Worm (Caenorhabditis elegans) whole organism, mixed stage, embryonic: Measurements from ENCODE around the gene F59G1.4.

Experiments
- M03D4.4 ChIP-seq: sonication (generic microtip); optimal IDR thresholded peaks from 2 replicates; lab custom pipeline; 2017; ENCODE audit warnings: mild to moderate bottlenecking, missing genetic modification characterization, missing compliant biosample characterization
- bed-3 ChIP-seq: fragments of 200-800 bp; sonication (Bioruptor generic); optimal IDR thresholded peaks from 3 replicates; lab custom pipeline; 2018; ENCODE audit warnings: mild to moderate bottlenecking, missing genetic modification characterization, moderate library complexity, missing compliant biosample characterization
- blmp-1 ChIP-seq: fragments of 150-350 bp; optimal IDR thresholded peaks from 2 replicates; lab custom pipeline; 2014; ENCODE audit warnings: missing biosample characterization, missing genetic modification characterization
- ceh-39 ChIP-seq: fragments of 150-350 bp; optimal IDR thresholded peaks from 2 replicates; lab custom pipeline; 2014; ENCODE audit warnings: missing biosample characterization, missing genetic modification characterization
- ceh-43 ChIP-seq: fragments of 200-800 bp; sonication (Bioruptor generic); optimal IDR thresholded peaks from 2 replicates; lab custom pipeline; 2018; ENCODE audit warnings: mild to moderate bottlenecking, missing genetic modification characterization, moderate library complexity, missing compliant biosample characterization
- ceh-83 ChIP-seq: fragments of 200-800 bp; sonication (Bioruptor generic); optimal IDR thresholded peaks from 2 replicates; lab custom pipeline; 2018; ENCODE audit warnings: mild to moderate bottlenecking, missing genetic modification characterization, missing compliant biosample characterization
- ces-1 ChIP-seq: fragments of 150-350 bp; optimal IDR thresholded peaks from 2 replicates; lab custom pipeline; 2014; ENCODE audit warnings: missing biosample characterization, missing genetic modification reagents, missing genetic modification characterization
- cnd-1 ChIP-seq: fragments of 200-800 bp; sonication (Bioruptor generic); optimal IDR thresholded peaks from 2 replicates; lab custom pipeline; 2018; ENCODE audit warnings: mild to moderate bottlenecking, missing genetic modification characterization, missing compliant biosample characterization
- drap-1 ChIP-seq: fragments of 200-800 bp; sonication (Bioruptor generic); optimal IDR thresholded peaks from 3 replicates; lab custom pipeline; 2018; ENCODE audit warnings: mild to moderate bottlenecking, missing genetic modification characterization, missing compliant biosample characterization
- elt-1 ChIP-seq: sonication (generic microtip); optimal IDR thresholded peaks from 2 replicates; lab custom pipeline; 2017; ENCODE audit warnings: missing genetic modification characterization, mild to moderate bottlenecking, missing compliant biosample characterization, antibody characterized with exemption, moderate library complexity, borderline replicate concordance; ENCODE audit not compliant: insufficient read depth
- elt-3 ChIP-seq: fragments of 150-350 bp; optimal IDR thresholded peaks from 2 replicates; lab custom pipeline; 2014; ENCODE audit warnings: missing biosample characterization, missing genetic modification characterization
- flh-1 ChIP-seq: fragments of 200-800 bp; sonication (Bioruptor generic); optimal IDR thresholded peaks from 2 replicates; lab custom pipeline; 2018; ENCODE audit warnings: mild to moderate bottlenecking, missing genetic modification characterization, moderate library complexity, missing compliant biosample characterization
- ham-2 ChIP-seq: fragments of 200-800 bp; sonication (Bioruptor generic); optimal IDR thresholded peaks from 2 replicates; lab custom pipeline; 2018; ENCODE audit warnings: mild to moderate bottlenecking, missing genetic modification characterization, missing compliant biosample characterization
- hlh-1 ChIP-seq: fragments of 150-350 bp; optimal IDR thresholded peaks from 2 replicates; lab custom pipeline; 2014; ENCODE audit warnings: missing biosample characterization, missing genetic modification reagents, missing genetic modification characterization
- lin-13 ChIP-seq: fragments of 150-350 bp; optimal IDR thresholded peaks from 2 replicates; lab custom pipeline; 2014; ENCODE audit warnings: missing biosample characterization, missing genetic modification characterization
- lin-32 ChIP-seq: fragments of 200-800 bp; sonication (Bioruptor generic); optimal IDR thresholded peaks from 2 replicates; lab custom pipeline; 2018; ENCODE audit warnings: mild to moderate bottlenecking, missing genetic modification characterization, missing compliant biosample characterization
- lsy-2 ChIP-seq: fragments of 150-350 bp; optimal IDR thresholded peaks from 2 replicates; lab custom pipeline; 2014; ENCODE audit warnings: missing biosample characterization, missing genetic modification characterization
- mep-1 ChIP-seq: fragments of 150-350 bp; optimal IDR thresholded peaks from 2 replicates; lab custom pipeline; 2017; ENCODE audit warnings: missing biosample characterization, missing genetic modification reagents, missing genetic modification characterization, inconsistent platforms
- mls-2 ChIP-seq: sonication (generic microtip); optimal IDR thresholded peaks from 2 replicates; lab custom pipeline; 2016; ENCODE audit warnings: mild to moderate bottlenecking, missing genetic modification characterization, moderate library complexity, missing compliant biosample characterization
- nhr-12 ChIP-seq: fragments of 150-350 bp; optimal IDR thresholded peaks from 2 replicates; lab custom pipeline; 2014; ENCODE audit warnings: missing biosample characterization, missing genetic modification characterization
- nhr-2 ChIP-seq: fragments of 150-350 bp; optimal IDR thresholded peaks from 2 replicates; lab custom pipeline; 2014; ENCODE audit warnings: missing biosample characterization, missing genetic modification characterization
- nhr-237 ChIP-seq: fragments of 150-350 bp; optimal IDR thresholded peaks from 2 replicates; lab custom pipeline; 2014; ENCODE audit warnings: missing biosample characterization, missing genetic modification characterization
- nhr-28 ChIP-seq: fragments of 150-350 bp; optimal IDR thresholded peaks from 2 replicates; lab custom pipeline; 2014; ENCODE audit warnings: missing biosample characterization, missing genetic modification characterization
- nhr-76 ChIP-seq: sonication (generic microtip); optimal IDR thresholded peaks from 2 replicates; lab custom pipeline; 2017; ENCODE audit warnings: missing biosample characterization, missing genetic modification characterization
- pha-4 ChIP-seq: fragments of 150-350 bp; optimal IDR thresholded peaks from 2 replicates; lab custom pipeline; 2018; ENCODE audit warnings: missing biosample characterization, missing genetic modification reagents, missing genetic modification characterization
- sem-2 ChIP-seq: fragments of 200-800 bp; sonication (Bioruptor generic); optimal IDR thresholded peaks from 2 replicates; lab custom pipeline; 2018; ENCODE audit warnings: mild to moderate bottlenecking, missing genetic modification characterization, missing compliant biosample characterization
- snpc-4 ChIP-seq: fragments of 150-350 bp; optimal IDR thresholded peaks from 2 replicates; lab custom pipeline; 2014; ENCODE audit warnings: missing biosample characterization, missing genetic modification characterization
- sptf-1 ChIP-seq: sonication (generic microtip); optimal IDR thresholded peaks from 2 replicates; lab custom pipeline; 2017; ENCODE audit warnings: mild to moderate bottlenecking, missing genetic modification characterization, moderate library complexity, missing compliant biosample characterization
- tbx-8 ChIP-seq: fragments of 200-800 bp; sonication (Bioruptor generic); optimal IDR thresholded peaks from 2 replicates; lab custom pipeline; 2018; ENCODE audit warnings: mild to moderate bottlenecking, missing genetic modification characterization, moderate library complexity, missing compliant biosample characterization
- unc-120 ChIP-seq: sonication (generic microtip); optimal IDR thresholded peaks from 2 replicates; lab custom pipeline; 2017; ENCODE audit warnings: missing genetic modification characterization, missing compliant biosample characterization; ENCODE audit not compliant: poor library complexity, severe bottlenecking
- unc-39 ChIP-seq: fragments of 150-350 bp; optimal IDR thresholded peaks from 2 replicates; lab custom pipeline; 2014; ENCODE audit warnings: missing biosample characterization, missing genetic modification characterization
- zip-8 ChIP-seq: fragments of 150-350 bp; optimal IDR thresholded peaks from 2 replicates; lab custom pipeline; 2014; ENCODE audit warnings: missing biosample characterization, missing genetic modification characterization
- ztf-11 ChIP-seq: fragments of 150-350 bp; optimal IDR thresholded peaks from 2 replicates; lab custom pipeline; 2014; ENCODE audit warnings: missing biosample characterization, missing genetic modification characterization

The F59G1.4 gene

ce11 chrII:5866920-5867319 is 29.1 kb upstream of the F59G1.4 start:
- TF ChIP-seq M03D4.4 (tag; lab: Kevin White, UChicago), result no peak
- TF ChIP-seq sem-2 (GFP tag; lab: Kevin White, UChicago), result no peak
- TF ChIP-seq snpc-4 (tag; lab: Kevin White, UChicago), result no peak
- no peak for TF ChIP-seq cnd-1 (tag; lab: Kevin White, UChicago)
- no peak for TF ChIP-seq drap-1 (GFP tag; lab: Kevin White, UChicago)
- TF ChIP-seq lin-32 (GFP tag; lab: Kevin White, UChicago), result no peak
- no peak for TF ChIP-seq nhr-237 (tag; lab: Kevin White, UChicago)
- TF ChIP-seq blmp-1, result no peak
- no peak for TF ChIP-seq ztf-11 (tag; lab: Kevin White, UChicago)
- no peak for TF ChIP-seq nhr-28 (tag; lab: Kevin White, UChicago)
- TF ChIP-seq hlh-1, result no peak
- TF ChIP-seq ham-2 (GFP tag; lab: Kevin White, UChicago), result no peak
- no peak for TF ChIP-seq elt-1
- no peak for TF ChIP-seq tbx-8

DNA sequence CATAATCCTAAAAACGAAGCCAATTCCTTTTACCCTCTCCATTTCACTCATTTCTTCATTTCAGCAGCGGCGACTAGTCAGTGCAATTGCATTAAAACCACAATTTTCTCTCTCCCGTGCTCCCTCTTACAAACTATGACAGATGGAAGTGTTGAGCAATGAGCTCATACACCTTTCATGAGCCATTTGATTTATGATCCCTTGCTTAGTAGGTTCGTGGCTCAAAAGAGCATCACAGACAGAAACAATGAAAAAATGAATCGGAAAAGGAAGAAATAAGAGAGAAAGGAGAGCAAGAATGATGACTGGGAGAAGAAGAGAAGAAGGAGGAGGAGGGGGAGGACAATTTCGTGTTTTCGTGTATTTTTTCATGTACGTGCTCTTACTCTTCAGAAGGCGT is 24.5 kb upstream of the F59G1.4 start:
- TF ChIP-seq sptf-1 (no peak), ces-1 (GFP tag; lab: Kevin White, UChicago) (peak; percentile 36), unc-39 (tag; lab: Kevin White, UChicago) (no peak)

ce11 chrII:5872414-5872813 is 23.6 kb upstream of the F59G1.4 start:
- TF ChIP-seq snpc-4 (tag; lab: Kevin White, UChicago), result no peak
- no peak for TF ChIP-seq nhr-76 (tag; lab: Kevin White, UChicago)
- no peak for TF ChIP-seq zip-8 (tag; lab: Kevin White, UChicago)
- TF ChIP-seq lin-32 (GFP tag; lab: Kevin White, UChicago), result no peak
- no peak for TF ChIP-seq mep-1
- TF ChIP-seq ceh-83 (GFP tag; lab: Kevin White, UChicago), result no peak
- no peak for TF ChIP-seq cnd-1 (tag; lab: Kevin White, UChicago)
- no peak for TF ChIP-seq ceh-39 (tag; lab: Kevin White, UChicago)
- TF ChIP-seq drap-1 (GFP tag; lab: Kevin White, UChicago), result no peak
- no peak for TF ChIP-seq mls-2 (tag; lab: Kevin White, UChicago)
- TF ChIP-seq unc-120 (tag; lab: Kevin White, UChicago), result no peak
- TF ChIP-seq lsy-2 (tag; lab: Kevin White, UChicago), result no peak
- no peak for TF ChIP-seq nhr-28 (tag; lab: Kevin White, UChicago)
- TF ChIP-seq nhr-237 (tag; lab: Kevin White, UChicago), result no peak
- no peak for TF ChIP-seq hlh-1
- TF ChIP-seq sptf-1, result no peak
- TF ChIP-seq bed-3, result no peak
- no peak for TF ChIP-seq ces-1 (GFP tag; lab: Kevin White, UChicago)
- TF ChIP-seq unc-39 (tag; lab: Kevin White, UChicago), result no peak
- TF ChIP-seq elt-1, result no peak
- TF ChIP-seq, all 35 proteins: peak for 0

- TF ChIP-seq lin-13 (peak; percentile 54), lsy-2 (tag; lab: Kevin White, UChicago) (peak; percentile 30), ces-1 (GFP tag; lab: Kevin White, UChicago) (peak; percentile 89), nhr-237 (tag; lab: Kevin White, UChicago) (no peak), elt-1 (no peak), M03D4.4 (tag; lab: Kevin White, UChicago) (no peak), snpc-4 (tag; lab: Kevin White, UChicago) (no peak), mep-1 (peak; percentile 86)
These were observed 22.4 kb upstream of the F59G1.4 start, which contains the start of gene tex-2 for ce11 chrII:5873564-5874070. Gene tex-2, minus strand, starts transcription at chrII:5873614.

- TF ChIP-seq nhr-2 (tag; lab: Kevin White, UChicago) (no peak), elt-3 (no peak), hlh-1 (no peak), flh-1 (no peak), nhr-76 (tag; lab: Kevin White, UChicago) (no peak), ceh-39 (tag; lab: Kevin White, UChicago) (no peak), mep-1 (no peak), bed-3 (no peak), tbx-8 (no peak), sem-2 (GFP tag; lab: Kevin White, UChicago) (no peak), ztf-11 (tag; lab: Kevin White, UChicago) (no peak), lin-13 (no peak), sptf-1 (no peak), nhr-237 (tag; lab: Kevin White, UChicago) (no peak), pha-4 (tag; lab: Kevin White, UChicago) (no peak), lin-32 (GFP tag; lab: Kevin White, UChicago) (no peak), nhr-12 (tag; lab: Kevin White, UChicago) (no peak), zip-8 (tag; lab: Kevin White, UChicago) (no peak), ceh-43 (no peak), unc-39 (tag; lab: Kevin White, UChicago) (no peak)
These were observed 21.8 kb upstream of the F59G1.4 start for ce11 chrII:5874130-5874529.
